Fruit fly (Drosophila melanogaster) whole organism, embryonic: ENCODE data around the gene CG4757.

Experiments used
- Asciz ChIP-seq: fragments of 200-800 bp; sonication (Bioruptor generic); optimal IDR thresholded peaks from 2 replicates; lab custom pipeline; 2017; ENCODE audit warnings: missing biosample characterization, mild to moderate bottlenecking, missing genetic modification characterization, missing genetic modification reagents
- BtbVII ChIP-seq: fragments of 200-800 bp; sonication (Bioruptor generic); optimal IDR thresholded peaks from 3 replicates; lab custom pipeline; 2017; ENCODE audit warnings: missing biosample characterization, mild to moderate bottlenecking, missing genetic modification characterization
- CG11456 ChIP-seq: fragments of 200-800 bp; sonication (Bioruptor generic); IDR thresholded peaks from 3 replicates; pipeline ENCODE4 v1.3.6; 2022; ENCODE audit warnings: missing biosample characterization, missing genetic modification characterization
- CG12155 ChIP-seq: fragments of 200-800 bp; sonication (Bioruptor generic); optimal IDR thresholded peaks from 3 replicates; lab custom pipeline; 2016; ENCODE audit warnings: missing biosample characterization, missing genetic modification characterization
- CG12942 ChIP-seq: fragments of 200-800 bp; sonication (Bioruptor generic); optimal IDR thresholded peaks from 3 replicates; lab custom pipeline; 2016; ENCODE audit warnings: missing biosample characterization, missing genetic modification characterization
- CG13775 ChIP-seq: fragments of 200-800 bp; sonication (Bioruptor generic); optimal IDR thresholded peaks from 3 replicates; lab custom pipeline; 2017; ENCODE audit warnings: missing biosample characterization, mild to moderate bottlenecking, missing genetic modification characterization
- CG18011 ChIP-seq: fragments of 200-800 bp; sonication (Bioruptor generic); optimal IDR thresholded peaks from 2 replicates; lab custom pipeline; 2017; ENCODE audit warnings: missing biosample characterization, missing genetic modification characterization, mild to moderate bottlenecking, moderate library complexity, missing genotype
- CG2116 ChIP-seq: fragments of 200-800 bp; sonication (Bioruptor generic); optimal IDR thresholded peaks from 3 replicates; lab custom pipeline; 2018; ENCODE audit warnings: missing biosample characterization, mild to moderate bottlenecking, missing genetic modification characterization
- CG30403 ChIP-seq: fragments of 200-800 bp; sonication (Bioruptor generic); optimal IDR thresholded peaks from 3 replicates; lab custom pipeline; 2016; ENCODE audit warnings: missing biosample characterization, missing genetic modification characterization
- CG3065 ChIP-seq: fragments of 200-800 bp; sonication (Bioruptor generic); optimal IDR thresholded peaks from 2 replicates; lab custom pipeline; 2016; ENCODE audit warnings: missing biosample characterization, missing genetic modification characterization
- CG31441 ChIP-seq: fragments of 200-800 bp; sonication (Bioruptor generic); IDR thresholded peaks from 2 replicates; pipeline ENCODE4 v1.3.6; 2022; ENCODE audit warnings: missing biosample characterization, missing genetic modification characterization
- CG32532 ChIP-seq: fragments of 200-800 bp; sonication (Bioruptor generic); IDR thresholded peaks from 2 replicates; pipeline ENCODE4 v1.3.6; 2022; ENCODE audit warnings: missing biosample characterization, missing genetic modification characterization
- CG4820 ChIP-seq: fragments of 200-800 bp; sonication (Bioruptor generic); optimal IDR thresholded peaks from 3 replicates; lab custom pipeline; 2016; ENCODE audit warnings: missing biosample characterization, missing genetic modification characterization
- CG7271 ChIP-seq: fragments of 200-800 bp; sonication (Bioruptor generic); optimal IDR thresholded peaks from 2 replicates; lab custom pipeline; 2018; ENCODE audit warnings: missing biosample characterization, mild to moderate bottlenecking, missing genetic modification characterization, moderate library complexity
- CG7839 ChIP-seq: fragments of 200-800 bp; sonication (Bioruptor generic); optimal IDR thresholded peaks from 3 replicates; lab custom pipeline; 2018; ENCODE audit warnings: missing biosample characterization, mild to moderate bottlenecking, missing genetic modification characterization, moderate library complexity
- CG8281 ChIP-seq: fragments of 200-800 bp; sonication (Bioruptor generic); optimal IDR thresholded peaks from 2 replicates; lab custom pipeline; 2018; ENCODE audit warnings: missing biosample characterization, mild to moderate bottlenecking, missing genetic modification characterization, moderate library complexity
- CG9932 ChIP-seq: fragments of 200-800 bp; sonication (Bioruptor generic); IDR thresholded peaks from 2 replicates; pipeline ENCODE4 v1.3.6; 2022; ENCODE audit warnings: missing biosample characterization, missing genetic modification characterization
- Camta ChIP-seq: fragments of 200-800 bp; sonication (Bioruptor generic); optimal IDR thresholded peaks from 2 replicates; lab custom pipeline; 2016; ENCODE audit warnings: missing biosample characterization, missing genetic modification characterization
- D19A ChIP-seq: fragments of 200-800 bp; optimal IDR thresholded peaks from 3 replicates; lab custom pipeline; 2019; ENCODE audit warnings: missing biosample characterization, mild to moderate bottlenecking, missing genetic modification characterization, moderate library complexity
- Dfd ChIP-seq, 2 experiments: fragments of >200 bp; optimal IDR thresholded peaks; 2 replicates each; lab custom pipeline; 2017; ENCODE audit warnings: missing biosample characterization in 2 of 2, missing genetic modification characterization in 2 of 2
- Dip2 ChIP-seq: fragments of 200-800 bp; sonication (Bioruptor generic); IDR thresholded peaks from 2 replicates; pipeline ENCODE4 v1.3.6; 2022; ENCODE audit warnings: missing biosample characterization, missing genetic modification characterization
- Dp ChIP-seq: fragments of 200-800 bp; sonication (Bioruptor generic); optimal IDR thresholded peaks from 2 replicates; lab custom pipeline; 2018; ENCODE audit warnings: missing biosample characterization, mild to moderate bottlenecking, missing genetic modification characterization, moderate library complexity
- E2f1 ChIP-seq: fragments of 200-800 bp; sonication (Bioruptor generic); IDR thresholded peaks from 2 replicates; pipeline ENCODE4 v1.3.6; 2022; ENCODE audit warnings: missing biosample characterization, missing genetic modification characterization
- Fer3 ChIP-seq: fragments of 200-800 bp; sonication (Bioruptor generic); optimal IDR thresholded peaks from 2 replicates; lab custom pipeline; 2018; ENCODE audit warnings: missing biosample characterization, mild to moderate bottlenecking, missing genetic modification characterization, moderate library complexity
- H15 ChIP-seq: fragments of 200-800 bp; sonication (Bioruptor generic); IDR thresholded peaks from 3 replicates; pipeline ENCODE4 v1.3.6; 2022; ENCODE audit warnings: missing biosample characterization, missing genetic modification characterization
- Hmr ChIP-seq: fragments of 200-800 bp; sonication (Bioruptor generic); optimal IDR thresholded peaks from 3 replicates; lab custom pipeline; 2017; ENCODE audit warnings: mild to moderate bottlenecking, missing biosample characterization, missing genetic modification reagents, missing genetic modification characterization
- Hsf ChIP-seq: fragments of 200-800 bp; sonication (Bioruptor generic); optimal IDR thresholded peaks from 3 replicates; lab custom pipeline; 2016; ENCODE audit warnings: missing biosample characterization, missing genetic modification characterization
- NC2β ChIP-seq: fragments of 200-800 bp; sonication (Bioruptor generic); optimal IDR thresholded peaks from 2 replicates; lab custom pipeline; 2016; ENCODE audit warnings: missing biosample characterization, missing genetic modification characterization
- Nf-YB ChIP-seq: fragments of 200-800 bp; sonication (Bioruptor generic); optimal IDR thresholded peaks from 3 replicates; lab custom pipeline; 2019; ENCODE audit warnings: missing biosample characterization, mild to moderate bottlenecking, missing genetic modification characterization, moderate library complexity
- Nf-YC ChIP-seq: fragments of 200-800 bp; optimal IDR thresholded peaks from 3 replicates; lab custom pipeline; 2019; ENCODE audit warnings: missing biosample characterization, mild to moderate bottlenecking, missing genetic modification characterization, moderate library complexity
- Sry-β ChIP-seq: fragments of 200-800 bp; sonication (Bioruptor generic); optimal IDR thresholded peaks from 2 replicates; lab custom pipeline; 2018; ENCODE audit warnings: missing biosample characterization, mild to moderate bottlenecking, missing genetic modification characterization, moderate library complexity
- ab ChIP-seq: fragments of 200-800 bp; sonication (Bioruptor generic); optimal IDR thresholded peaks from 2 replicates; lab custom pipeline; 2016; ENCODE audit warnings: missing biosample characterization, missing genetic modification characterization
- chif ChIP-seq, 2 experiments: fragments of 200-800 bp; sonication (Bioruptor generic); optimal IDR thresholded peaks; 3 replicates each; lab custom pipeline; 2016; ENCODE audit warnings: missing biosample characterization in 2 of 2, missing genetic modification characterization in 2 of 2
- disco-r ChIP-seq: fragments of 200-800 bp; sonication (Bioruptor generic); optimal IDR thresholded peaks from 2 replicates; lab custom pipeline; 2016; ENCODE audit warnings: missing biosample characterization, missing genetic modification characterization
- gro ChIP-seq: fragments of 200-800 bp; sonication (Bioruptor generic); optimal IDR thresholded peaks from 2 replicates; lab custom pipeline; 2016; ENCODE audit warnings: missing biosample characterization, missing genetic modification characterization
- hb ChIP-seq: fragments of 200-800 bp; sonication (Bioruptor generic); IDR thresholded peaks from 3 replicates; pipeline ENCODE4 v1.3.6; 2022; ENCODE audit warnings: missing biosample characterization, missing genetic modification characterization; ENCODE audit not compliant: partially characterized antibody
- jumu ChIP-seq: fragments of 200-800 bp; sonication (Bioruptor generic); optimal IDR thresholded peaks from 3 replicates; lab custom pipeline; 2016; ENCODE audit warnings: missing biosample characterization, missing genetic modification characterization
- klu ChIP-seq: fragments of 200-800 bp; sonication (Bioruptor generic); IDR thresholded peaks from 2 replicates; pipeline ENCODE4 v1.3.6; 2022; ENCODE audit warnings: missing biosample characterization, missing genetic modification characterization
- kni ChIP-seq: fragments of 200-800 bp; sonication (Bioruptor generic); optimal IDR thresholded peaks from 3 replicates; lab custom pipeline; 2017; ENCODE audit warnings: mild to moderate bottlenecking, missing biosample characterization, missing genetic modification reagents, missing genetic modification characterization
- mam ChIP-seq: fragments of 200-800 bp; sonication (Bioruptor generic); optimal IDR thresholded peaks from 3 replicates; lab custom pipeline; 2016; ENCODE audit warnings: missing biosample characterization, missing genetic modification characterization
- nerfin-1 ChIP-seq: fragments of 200-800 bp; sonication (Bioruptor generic); optimal IDR thresholded peaks from 3 replicates; lab custom pipeline; 2019; ENCODE audit warnings: missing biosample characterization, mild to moderate bottlenecking, missing genetic modification characterization, moderate library complexity
- pan ChIP-seq, 4 experiments: fragments of >200 bp in 3 of 4; fragments of 200-800 bp in 1 of 4; sonication (Bioruptor generic) in 1 of 4; optimal IDR thresholded peaks in 3 of 4; IDR thresholded peaks in 1 of 4; 2 replicates each; pipeline versions ENCODE4 v1.3.6 to Lab custom; 2017 to 2022; ENCODE audit warnings: missing biosample characterization in 2 of 4, missing genetic modification characterization in 2 of 4, mixed read lengths in 1 of 4
- sc ChIP-seq, 3 experiments: fragments of >200 bp in 2 of 3; fragments of 200-800 bp in 1 of 3; sonication (Bioruptor generic) in 1 of 3; optimal IDR thresholded peaks; 2 replicates in 2 of 3; 3 replicates in 1 of 3; lab custom pipeline; 2017; ENCODE audit warnings: mild to moderate bottlenecking in 1 of 3, missing biosample characterization in 1 of 3, missing genetic modification characterization in 1 of 3, missing genetic modification reagents in 1 of 3
- slou ChIP-seq: fragments of 200-800 bp; sonication (Bioruptor generic); optimal IDR thresholded peaks from 3 replicates; lab custom pipeline; 2016; ENCODE audit warnings: missing biosample characterization, missing genetic modification characterization
- sob ChIP-seq: fragments of 200-800 bp; sonication (Bioruptor generic); IDR thresholded peaks from 2 replicates; pipeline ENCODE4 v1.3.6; 2022; ENCODE audit warnings: missing biosample characterization, missing genetic modification characterization
- sug ChIP-seq: fragments of 200-800 bp; optimal IDR thresholded peaks from 2 replicates; lab custom pipeline; 2019; ENCODE audit warnings: missing biosample characterization, mild to moderate bottlenecking, missing genetic modification characterization, moderate library complexity
- tna ChIP-seq: fragments of 200-800 bp; sonication (Bioruptor generic); IDR thresholded peaks from 2 replicates; pipeline ENCODE4 v1.3.6; 2022; ENCODE audit warnings: missing biosample characterization, missing genetic modification characterization; ENCODE audit not compliant: partially characterized antibody
- zfh2 ChIP-seq: fragments of 200-800 bp; sonication (Bioruptor generic); optimal IDR thresholded peaks from 2 replicates; lab custom pipeline; 2016; ENCODE audit warnings: missing biosample characterization, missing genetic modification characterization

The CG4757 gene

DNA sequence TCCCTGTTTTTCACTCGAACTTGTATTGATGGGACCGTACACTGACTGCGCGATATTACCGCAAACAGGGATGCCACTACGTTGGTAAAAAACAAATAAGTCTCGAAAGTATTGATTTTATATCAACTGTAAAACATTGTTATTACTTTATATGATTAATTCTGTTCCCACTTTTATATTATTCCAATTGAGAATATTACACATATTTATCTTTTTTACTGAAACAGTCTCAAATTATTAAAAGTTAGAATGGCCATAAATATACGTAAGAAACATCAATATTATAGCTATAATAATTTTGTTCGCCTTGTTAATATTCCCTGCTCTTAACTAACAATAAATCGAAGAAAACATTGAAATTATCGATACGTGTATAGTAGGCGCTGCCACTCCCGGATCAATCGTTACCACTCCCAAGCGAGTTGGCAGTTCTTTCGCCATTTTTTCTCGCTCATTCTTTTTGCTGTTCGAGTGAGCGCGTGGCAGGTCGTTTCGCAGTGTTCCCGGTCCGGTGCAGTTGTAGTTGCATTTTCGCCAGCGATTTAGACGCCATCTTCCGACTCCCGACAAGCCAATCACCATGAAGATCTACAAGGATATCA, 48.9 kb downstream of the CG4757 start, which contains the start of the genes SdhC and Tctp (continued):
- TF ChIP-seq CG7839 (peak; percentile 23), disco-r (GFP tag; lab: Kevin White, UChicago) (no peak), pan (optimal IDR thresholded peaks at IDR 0.05; lab: Kevin White, UChicago) (no peak), pan (GFP tag; optimal IDR thresholded peaks at IDR 0.05 in 1 of 2, IDR thresholded peaks at IDR 0.05 in 1 of 2) (peak in 1 of 2 experiments; percentile 29), Nf-YC (tag; lab: Kevin White, UChicago) (peak; percentile 70), klu (GFP tag; lab: Robert Waterston, UW) (no peak), CG30403 (GFP tag; lab: Kevin White, UChicago) (peak; percentile 76), mam (GFP tag; lab: Kevin White, UChicago) (peak; percentile 47), CG12942 (GFP tag; lab: Kevin White, UChicago) (peak; percentile 40), Dp (GFP tag; lab: Kevin White, UChicago) (peak; percentile 30), nerfin-1 (tag; lab: Kevin White, UChicago) (peak; percentile 9), Hsf (GFP tag; lab: Kevin White, UChicago) (peak; percentile 64), Asciz (GFP tag; lab: Kevin White, UChicago) (no peak), Sry-β (GFP tag; lab: Kevin White, UChicago) (no peak), kni (GFP tag; lab: Kevin White, UChicago) (peak; percentile 37), CG11456 (GFP tag; lab: Robert Waterston, UW) (peak; percentile 23; the same call in 2 of the 3 replicates), E2f1 (GFP tag; lab: Robert Waterston, UW) (no peak), sug (tag; lab: Kevin White, UChicago) (peak; percentile 54), jumu (peak; percentile 25), CG18011 (GFP tag; lab: Kevin White, UChicago) (no peak), ab (GFP tag; lab: Kevin White, UChicago) (peak; percentile 1), CG3065 (peak; percentile 18), chif (GFP tag; optimal IDR thresholded peaks at IDR 0.05; lab: Kevin White, UChicago) (peak; percentile 6 to 44), CG13775 (GFP tag; lab: Kevin White, UChicago) (peak; percentile 53), CG4820 (GFP tag; lab: Kevin White, UChicago) (peak; percentile 72), CG7271 (tag; lab: Kevin White, UChicago) (peak; percentile 26), CG2116 (GFP tag; lab: Kevin White, UChicago) (peak; percentile 76), CG12155 (GFP tag; lab: Kevin White, UChicago) (peak; percentile 97), D19A (peak; percentile 6), hb (GFP tag; lab: Robert Waterston, UW) (no peak), CG32532 (GFP tag; lab: Robert Waterston, UW) (peak; percentile 57), BtbVII (no peak), Hmr (peak; percentile 73), NC2β (GFP tag; lab: Kevin White, UChicago) (peak; percentile 30), Dfd (GFP tag; optimal IDR thresholded peaks at IDR 0.05; lab: Kevin White, UChicago) (no peak), Nf-YB (peak; percentile 16), tna (GFP tag; lab: Robert Waterston, UW) (peak; percentile 40; the same call in 1 of the 2 replicates), zfh2 (peak; percentile 14), slou (peak; percentile 3), gro (GFP tag; lab: Kevin White, UChicago) (no peak), CG31441 (peak; percentile 59; the same call in 1 of the 2 replicates), CG9932 (GFP tag; lab: Robert Waterston, UW) (peak; percentile 42; the same call in 1 of the 2 replicates), sob (GFP tag; lab: Robert Waterston, UW) (no peak), Camta (GFP tag; lab: Kevin White, UChicago) (peak; percentile 35), H15 (GFP tag; lab: Robert Waterston, UW) (no peak), CG8281 (no peak), sc (optimal IDR thresholded peaks at IDR 0.05; lab: Kevin White, UChicago) (no peak), sc (GFP tag; optimal IDR thresholded peaks at IDR 0.05; lab: Kevin White, UChicago) (no peak), Dip2 (GFP tag; lab: Robert Waterston, UW) (no peak), Fer3 (tag; lab: Kevin White, UChicago) (peak; percentile 40)
